Worm (Caenorhabditis elegans) whole organism, young adult: ENCODE measurements around the gene srbc-25.

ENCODE experiments used
- F10E7.11 ChIP-seq: sonication (generic microtip); optimal IDR thresholded peaks from 2 replicates; lab custom pipeline; 2017; ENCODE audit warnings: mild to moderate bottlenecking, missing genetic modification characterization, moderate library complexity, missing compliant biosample characterization
- F37B4.10 ChIP-seq: fragments of 200-800 bp; sonication (Bioruptor generic); IDR thresholded peaks from 2 replicates; pipeline ENCODE4 v1.3.6; 2022; ENCODE audit warnings: missing genetic modification characterization, missing compliant biosample characterization
- F39B2.1 ChIP-seq: fragments of 200-800 bp; sonication (Bioruptor generic); IDR thresholded peaks from 2 replicates; pipeline ENCODE4 v1.3.6; 2022; ENCODE audit warnings: missing genetic modification reagents, missing genetic modification characterization, missing compliant biosample characterization
- F49E8.2 ChIP-seq: sonication (generic microtip); optimal IDR thresholded peaks from 3 replicates; lab custom pipeline; 2017; ENCODE audit warnings: missing genetic modification characterization, mild to moderate bottlenecking, missing compliant biosample characterization, antibody characterized with exemption, moderate library complexity; ENCODE audit not compliant: insufficient read depth
- F57A8.1 ChIP-seq: fragments of 200-800 bp; sonication (Bioruptor generic); optimal IDR thresholded peaks from 2 replicates; lab custom pipeline; 2018; ENCODE audit warnings: mild to moderate bottlenecking, missing genetic modification characterization, moderate library complexity, missing compliant biosample characterization
- ama-1 ChIP-seq, 3 experiments: fragments of 150-350 bp in 1 of 3; sonication (generic microtip) in 2 of 3; optimal IDR thresholded peaks; 2 replicates each; lab custom pipeline; 2014 to 2018; ENCODE audit warnings: missing biosample characterization in 2 of 3, missing genetic modification characterization in 2 of 3, missing genetic modification reagents in 2 of 3
- attf-3 ChIP-seq: fragments of 200-800 bp; sonication (Bioruptor generic); conservative IDR thresholded peaks from 2 replicates; pipeline ENCODE4 v1.3.6; 2022; ENCODE audit warnings: missing genetic modification reagents, missing genetic modification characterization, missing compliant biosample characterization
- ccch-3 ChIP-seq: fragments of 200-800 bp; sonication (Bioruptor generic); optimal IDR thresholded peaks from 2 replicates; lab custom pipeline; 2018; ENCODE audit warnings: mild to moderate bottlenecking, missing genetic modification characterization, missing compliant biosample characterization
- cebp-2 ChIP-seq: fragments of 200-800 bp; sonication (Bioruptor generic); IDR thresholded peaks from 2 replicates; pipeline ENCODE4 v1.3.6; 2022; ENCODE audit warnings: missing genetic modification characterization, missing compliant biosample characterization
- ceh-27 ChIP-seq: fragments of 200-800 bp; sonication (Bioruptor generic); optimal IDR thresholded peaks from 2 replicates; lab custom pipeline; 2018; ENCODE audit warnings: mild to moderate bottlenecking, missing genetic modification characterization, moderate library complexity, missing compliant biosample characterization
- ceh-91 ChIP-seq: fragments of 200-800 bp; sonication (Bioruptor generic); IDR thresholded peaks from 2 replicates; pipeline ENCODE4 v1.3.6; 2022; ENCODE audit warnings: missing genetic modification reagents, missing genetic modification characterization, missing compliant biosample characterization
- egrh-3 ChIP-seq: fragments of 200-800 bp; sonication (Bioruptor generic); IDR thresholded peaks from 2 replicates; pipeline ENCODE4 v1.3.6; 2022; ENCODE audit warnings: missing genetic modification reagents, missing genetic modification characterization, missing compliant biosample characterization
- ets-4 ChIP-seq: fragments of 200-800 bp; sonication (Bioruptor generic); optimal IDR thresholded peaks from 2 replicates; lab custom pipeline; 2018; ENCODE audit warnings: mild to moderate bottlenecking, missing genetic modification characterization, missing compliant biosample characterization
- him-1 ChIP-seq: sonication (generic microtip); optimal IDR thresholded peaks from 2 replicates; lab custom pipeline; 2016; ENCODE audit warnings: missing genotype, missing genetic modification reagents, missing genetic modification characterization, missing compliant biosample characterization
- hlh-12 ChIP-seq: sonication (generic microtip); optimal IDR thresholded peaks from 2 replicates; lab custom pipeline; 2016; ENCODE audit warnings: missing genetic modification characterization, missing compliant biosample characterization
- hlh-26 ChIP-seq: fragments of 200-800 bp; sonication (Bioruptor generic); conservative IDR thresholded peaks from 2 replicates; pipeline ENCODE4 v1.3.6; 2022; ENCODE audit warnings: missing genetic modification reagents, missing genetic modification characterization, missing compliant biosample characterization
- hmg-1.2 ChIP-seq: fragments of 200-800 bp; sonication (Bioruptor generic); IDR thresholded peaks from 2 replicates; pipeline ENCODE4 v1.3.6; 2022; ENCODE audit warnings: missing genetic modification reagents, missing genetic modification characterization, missing compliant biosample characterization
- hsf-1 ChIP-seq: fragments of 200-800 bp; sonication (Bioruptor generic); IDR thresholded peaks from 2 replicates; pipeline ENCODE4 v1.3.6; 2022; ENCODE audit warnings: missing genetic modification reagents, missing genetic modification characterization, missing compliant biosample characterization
- lsy-27 ChIP-seq: sonication (generic microtip); optimal IDR thresholded peaks from 2 replicates; lab custom pipeline; 2017; ENCODE audit warnings: missing genetic modification characterization, mild to moderate bottlenecking, missing compliant biosample characterization, antibody characterized with exemption, missing genotype, borderline replicate concordance; ENCODE audit not compliant: insufficient read depth
- madf-10 ChIP-seq: sonication (generic microtip); optimal IDR thresholded peaks from 2 replicates; lab custom pipeline; 2016; ENCODE audit warnings: mild to moderate bottlenecking, missing genetic modification characterization, missing compliant biosample characterization
- madf-3 ChIP-seq: fragments of 200-800 bp; sonication (Bioruptor generic); IDR thresholded peaks from 2 replicates; pipeline ENCODE4 v1.3.6; 2022; ENCODE audit warnings: missing genetic modification reagents, missing genetic modification characterization, missing compliant biosample characterization
- nhr-179 ChIP-seq: sonication (generic microtip); optimal IDR thresholded peaks from 2 replicates; lab custom pipeline; 2016; ENCODE audit warnings: mild to moderate bottlenecking, missing genetic modification characterization, missing compliant biosample characterization
- nhr-80 ChIP-seq: sonication (generic microtip); optimal IDR thresholded peaks from 2 replicates; lab custom pipeline; 2016; ENCODE audit warnings: missing genetic modification characterization, missing compliant biosample characterization
- pbrm-1 ChIP-seq: fragments of 200-800 bp; sonication (Bioruptor generic); IDR thresholded peaks from 2 replicates; pipeline ENCODE4 v1.3.6; 2022; ENCODE audit warnings: missing genetic modification reagents, missing genetic modification characterization, missing compliant biosample characterization
- snpc-3.4 ChIP-seq: sonication (generic microtip); optimal IDR thresholded peaks from 2 replicates; lab custom pipeline; 2017; ENCODE audit warnings: missing genetic modification characterization, mild to moderate bottlenecking, missing compliant biosample characterization, antibody characterized with exemption, moderate library complexity, missing genotype, missing genetic modification reagents
- snpc-4 ChIP-seq, 5 experiments: fragments of 150-350 bp in 1 of 5; sonication (generic microtip) in 4 of 5; optimal IDR thresholded peaks; 2 replicates each; lab custom pipeline; 2014 to 2018; ENCODE audit warnings: missing genetic modification characterization in 5 of 5, missing biosample characterization in 3 of 5, antibody characterized with exemption in 2 of 5, mild to moderate bottlenecking in 2 of 5, missing compliant biosample characterization in 2 of 5, missing genotype in 2 of 5, moderate library complexity in 2 of 5, missing genetic modification reagents in 1 of 5
- tbx-9 ChIP-seq: sonication (generic microtip); optimal IDR thresholded peaks from 2 replicates; lab custom pipeline; 2016; ENCODE audit warnings: borderline replicate concordance, missing genetic modification characterization, inconsistent platforms, missing compliant biosample characterization
- tlf-1 ChIP-seq: fragments of 200-800 bp; sonication (Bioruptor generic); optimal IDR thresholded peaks from 2 replicates; lab custom pipeline; 2018; ENCODE audit warnings: mild to moderate bottlenecking, missing genetic modification characterization, missing compliant biosample characterization
- xnd-1 ChIP-seq: sonication (generic microtip); optimal IDR thresholded peaks from 2 replicates; lab custom pipeline; 2016; ENCODE audit warnings: missing genotype, missing genetic modification reagents, missing genetic modification characterization, missing compliant biosample characterization
- zfh-2 ChIP-seq: fragments of 200-800 bp; sonication (Bioruptor generic); conservative IDR thresholded peaks from 2 replicates; pipeline ENCODE4 v1.3.6; 2022; ENCODE audit warnings: missing genetic modification reagents, missing genetic modification characterization, missing compliant biosample characterization
- zim-3 ChIP-seq: sonication (generic microtip); optimal IDR thresholded peaks from 2 replicates; lab custom pipeline; 2017; ENCODE audit warnings: mild to moderate bottlenecking, missing genetic modification characterization, moderate library complexity, missing compliant biosample characterization
- ztf-18 ChIP-seq: sonication (generic microtip); optimal IDR thresholded peaks from 2 replicates; lab custom pipeline; 2016; ENCODE audit warnings: missing genotype, mild to moderate bottlenecking, missing genetic modification characterization, missing compliant biosample characterization
- ztf-22 ChIP-seq: fragments of 200-800 bp; sonication (Bioruptor generic); optimal IDR thresholded peaks from 2 replicates; lab custom pipeline; 2018; ENCODE audit warnings: mild to moderate bottlenecking, missing genetic modification characterization, moderate library complexity, missing compliant biosample characterization
- ztf-26 ChIP-seq: sonication (generic microtip); optimal IDR thresholded peaks from 2 replicates; lab custom pipeline; 2017; ENCODE audit warnings: missing genetic modification characterization, missing compliant biosample characterization

Gene srbc-25

ce11 chrV:17201847-17202246 lies 28.0 kb downstream of the srbc-25 start, which contains the start of gene Y68A4A.10 (continued):
- TF ChIP-seq ama-1 (optimal IDR thresholded peaks at IDR 0.05; lab: Kevin White, UChicago): no peak
- no peak for TF ChIP-seq ama-1 (GFP tag; optimal IDR thresholded peaks at IDR 0.05; lab: Kevin White, UChicago)

ce11 chrV:17206469-17206868 lies 32.6 kb downstream of the srbc-25 start:
- peak; percentile 92 for TF ChIP-seq zfh-2 (GFP tag; lab: Robert Waterston, UW)
- no peak for TF ChIP-seq ceh-27 (GFP tag; lab: Kevin White, UChicago)
- no peak for TF ChIP-seq lsy-27 (tag; lab: Kevin White, UChicago)
- no peak for TF ChIP-seq xnd-1
- no peak for TF ChIP-seq snpc-3.4 (tag; lab: Kevin White, UChicago)
- TF ChIP-seq tbx-9 (tag; lab: Kevin White, UChicago): no peak
- 0 out of 2 replicates have a peak, but pooled peaks have one; percentile 11 for TF ChIP-seq attf-3 (GFP tag; lab: Robert Waterston, UW)
- no peak for TF ChIP-seq F49E8.2
- TF ChIP-seq hlh-26 (GFP tag; lab: Robert Waterston, UW): no peak
- TF ChIP-seq ccch-3 (GFP tag; lab: Kevin White, UChicago): no peak
- TF ChIP-seq hmg-1.2: no peak
- no peak for TF ChIP-seq zim-3 (tag; lab: Kevin White, UChicago)
- TF ChIP-seq snpc-4 (GFP tag; optimal IDR thresholded peaks at IDR 0.05; lab: Kevin White, UChicago): no peak
- peak in 1 of 4 experiments; percentile 31 for TF ChIP-seq snpc-4 (tag; optimal IDR thresholded peaks at IDR 0.05; lab: Kevin White, UChicago)
- TF ChIP-seq ztf-26 (tag; lab: Kevin White, UChicago): no peak
- 0 out of 2 replicates have a peak, but pooled peaks have one; percentile 48 for TF ChIP-seq madf-3
- no peak for TF ChIP-seq F37B4.10
- no peak for TF ChIP-seq F39B2.1
- no peak for TF ChIP-seq nhr-80 (tag; lab: Kevin White, UChicago)

ce11 chrV:17208045-17208444 lies 34.2 kb downstream of the srbc-25 start, which contains the start of gene Y68A4A.13:
TSS of gene Y68A4A.13 (minus strand) at chrV:17208145.
- TF ChIP-seq nhr-179 (no peak), him-1 (no peak), ets-4 (GFP tag; lab: Kevin White, UChicago) (no peak)

ce11 chrV:17211989-17212731 lies 38.3 kb downstream of the srbc-25 start, which contains the start of gene srh-236:
TSS of gene srh-236 (minus strand) at chrV:17212039.
- TF ChIP-seq egrh-3 (GFP tag; lab: Robert Waterston, UW): peak; percentile 45; the same call in 1 of the 2 replicates
- TF ChIP-seq F37B4.10: 0 out of 2 replicates have a peak, but pooled peaks have one; percentile 54
- TF ChIP-seq tlf-1 (GFP tag; lab: Kevin White, UChicago): no peak
- no peak for TF ChIP-seq snpc-4 (GFP tag; optimal IDR thresholded peaks at IDR 0.05; lab: Kevin White, UChicago)
- TF ChIP-seq snpc-4 (tag; optimal IDR thresholded peaks at IDR 0.05; lab: Kevin White, UChicago): peak in 2 of 4 experiments; percentile 35
- TF ChIP-seq hsf-1: no peak
- TF ChIP-seq, all 124 proteins: peak for 3

ce11 chrV:17212743-17213142 lies 38.9 kb downstream of the srbc-25 start, which contains the start of gene srh-113:
TSS of gene srh-113 (plus strand) at chrV:17213043.
- TF ChIP-seq hlh-12 (tag; lab: Kevin White, UChicago) (no peak), tbx-9 (tag; lab: Kevin White, UChicago) (no peak), xnd-1 (no peak), ztf-22 (GFP tag; lab: Kevin White, UChicago) (no peak), ztf-18 (tag; lab: Kevin White, UChicago) (no peak), ztf-26 (tag; lab: Kevin White, UChicago) (no peak), cebp-2 (no peak), tlf-1 (GFP tag; lab: Kevin White, UChicago) (no peak), ccch-3 (GFP tag; lab: Kevin White, UChicago) (no peak), snpc-4 (GFP tag; optimal IDR thresholded peaks at IDR 0.05; lab: Kevin White, UChicago) (no peak), snpc-4 (tag; optimal IDR thresholded peaks at IDR 0.05; lab: Kevin White, UChicago) (no peak), F10E7.11 (no peak), pbrm-1 (GFP tag; lab: Robert Waterston, UW) (no peak), snpc-3.4 (tag; lab: Kevin White, UChicago) (no peak), ceh-91 (GFP tag; lab: Robert Waterston, UW) (no peak), F57A8.1 (no peak), madf-10 (tag; lab: Kevin White, UChicago) (no peak)
